Worm (Caenorhabditis elegans) whole organism, mixed stage, embryonic: ENCODE measurements around the gene ZK470.14.
"Not testable (repeated sequence)": the region's sequence is repeated elsewhere in the genome, so short reads cannot be mapped to it uniquely, and the experiment has no call there.

ENCODE experiments used
- M03D4.4 ChIP-seq: sonication (generic microtip); optimal IDR thresholded peaks from 2 replicates; lab custom pipeline; 2017; ENCODE audit warnings: mild to moderate bottlenecking, missing genetic modification characterization, missing compliant biosample characterization
- bed-3 ChIP-seq: fragments of 200-800 bp; sonication (Bioruptor generic); optimal IDR thresholded peaks from 3 replicates; lab custom pipeline; 2018; ENCODE audit warnings: mild to moderate bottlenecking, missing genetic modification characterization, moderate library complexity, missing compliant biosample characterization
- blmp-1 ChIP-seq: fragments of 150-350 bp; optimal IDR thresholded peaks from 2 replicates; lab custom pipeline; 2014; ENCODE audit warnings: missing biosample characterization, missing genetic modification characterization
- ceh-39 ChIP-seq: fragments of 150-350 bp; optimal IDR thresholded peaks from 2 replicates; lab custom pipeline; 2014; ENCODE audit warnings: missing biosample characterization, missing genetic modification characterization
- ceh-43 ChIP-seq: fragments of 200-800 bp; sonication (Bioruptor generic); optimal IDR thresholded peaks from 2 replicates; lab custom pipeline; 2018; ENCODE audit warnings: mild to moderate bottlenecking, missing genetic modification characterization, moderate library complexity, missing compliant biosample characterization
- ceh-83 ChIP-seq: fragments of 200-800 bp; sonication (Bioruptor generic); optimal IDR thresholded peaks from 2 replicates; lab custom pipeline; 2018; ENCODE audit warnings: mild to moderate bottlenecking, missing genetic modification characterization, missing compliant biosample characterization
- ces-1 ChIP-seq: fragments of 150-350 bp; optimal IDR thresholded peaks from 2 replicates; lab custom pipeline; 2014; ENCODE audit warnings: missing biosample characterization, missing genetic modification reagents, missing genetic modification characterization
- cnd-1 ChIP-seq: fragments of 200-800 bp; sonication (Bioruptor generic); optimal IDR thresholded peaks from 2 replicates; lab custom pipeline; 2018; ENCODE audit warnings: mild to moderate bottlenecking, missing genetic modification characterization, missing compliant biosample characterization
- drap-1 ChIP-seq: fragments of 200-800 bp; sonication (Bioruptor generic); optimal IDR thresholded peaks from 3 replicates; lab custom pipeline; 2018; ENCODE audit warnings: mild to moderate bottlenecking, missing genetic modification characterization, missing compliant biosample characterization
- elt-1 ChIP-seq: sonication (generic microtip); optimal IDR thresholded peaks from 2 replicates; lab custom pipeline; 2017; ENCODE audit warnings: missing genetic modification characterization, mild to moderate bottlenecking, missing compliant biosample characterization, antibody characterized with exemption, moderate library complexity, borderline replicate concordance; ENCODE audit not compliant: insufficient read depth
- elt-3 ChIP-seq: fragments of 150-350 bp; optimal IDR thresholded peaks from 2 replicates; lab custom pipeline; 2014; ENCODE audit warnings: missing biosample characterization, missing genetic modification characterization
- flh-1 ChIP-seq: fragments of 200-800 bp; sonication (Bioruptor generic); optimal IDR thresholded peaks from 2 replicates; lab custom pipeline; 2018; ENCODE audit warnings: mild to moderate bottlenecking, missing genetic modification characterization, moderate library complexity, missing compliant biosample characterization
- ham-2 ChIP-seq: fragments of 200-800 bp; sonication (Bioruptor generic); optimal IDR thresholded peaks from 2 replicates; lab custom pipeline; 2018; ENCODE audit warnings: mild to moderate bottlenecking, missing genetic modification characterization, missing compliant biosample characterization
- hlh-1 ChIP-seq: fragments of 150-350 bp; optimal IDR thresholded peaks from 2 replicates; lab custom pipeline; 2014; ENCODE audit warnings: missing biosample characterization, missing genetic modification reagents, missing genetic modification characterization
- lin-13 ChIP-seq: fragments of 150-350 bp; optimal IDR thresholded peaks from 2 replicates; lab custom pipeline; 2014; ENCODE audit warnings: missing biosample characterization, missing genetic modification characterization
- lin-32 ChIP-seq: fragments of 200-800 bp; sonication (Bioruptor generic); optimal IDR thresholded peaks from 2 replicates; lab custom pipeline; 2018; ENCODE audit warnings: mild to moderate bottlenecking, missing genetic modification characterization, missing compliant biosample characterization
- lsy-2 ChIP-seq: fragments of 150-350 bp; optimal IDR thresholded peaks from 2 replicates; lab custom pipeline; 2014; ENCODE audit warnings: missing biosample characterization, missing genetic modification characterization
- mab-5 ChIP-seq: fragments of 150-350 bp; optimal IDR thresholded peaks from 2 replicates; lab custom pipeline; 2014; ENCODE audit warnings: missing biosample characterization, missing genetic modification characterization
- mep-1 ChIP-seq: fragments of 150-350 bp; optimal IDR thresholded peaks from 2 replicates; lab custom pipeline; 2017; ENCODE audit warnings: missing biosample characterization, missing genetic modification reagents, missing genetic modification characterization, inconsistent platforms
- mls-2 ChIP-seq: sonication (generic microtip); optimal IDR thresholded peaks from 2 replicates; lab custom pipeline; 2016; ENCODE audit warnings: mild to moderate bottlenecking, missing genetic modification characterization, moderate library complexity, missing compliant biosample characterization
- nhr-12 ChIP-seq: fragments of 150-350 bp; optimal IDR thresholded peaks from 2 replicates; lab custom pipeline; 2014; ENCODE audit warnings: missing biosample characterization, missing genetic modification characterization
- nhr-2 ChIP-seq: fragments of 150-350 bp; optimal IDR thresholded peaks from 2 replicates; lab custom pipeline; 2014; ENCODE audit warnings: missing biosample characterization, missing genetic modification characterization
- nhr-237 ChIP-seq: fragments of 150-350 bp; optimal IDR thresholded peaks from 2 replicates; lab custom pipeline; 2014; ENCODE audit warnings: missing biosample characterization, missing genetic modification characterization
- nhr-28 ChIP-seq: fragments of 150-350 bp; optimal IDR thresholded peaks from 2 replicates; lab custom pipeline; 2014; ENCODE audit warnings: missing biosample characterization, missing genetic modification characterization
- nhr-76 ChIP-seq: sonication (generic microtip); optimal IDR thresholded peaks from 2 replicates; lab custom pipeline; 2017; ENCODE audit warnings: missing biosample characterization, missing genetic modification characterization
- pha-4 ChIP-seq: fragments of 150-350 bp; optimal IDR thresholded peaks from 2 replicates; lab custom pipeline; 2018; ENCODE audit warnings: missing biosample characterization, missing genetic modification reagents, missing genetic modification characterization
- sem-2 ChIP-seq: fragments of 200-800 bp; sonication (Bioruptor generic); optimal IDR thresholded peaks from 2 replicates; lab custom pipeline; 2018; ENCODE audit warnings: mild to moderate bottlenecking, missing genetic modification characterization, missing compliant biosample characterization
- snpc-4 ChIP-seq: fragments of 150-350 bp; optimal IDR thresholded peaks from 2 replicates; lab custom pipeline; 2014; ENCODE audit warnings: missing biosample characterization, missing genetic modification characterization
- sptf-1 ChIP-seq: sonication (generic microtip); optimal IDR thresholded peaks from 2 replicates; lab custom pipeline; 2017; ENCODE audit warnings: mild to moderate bottlenecking, missing genetic modification characterization, moderate library complexity, missing compliant biosample characterization
- tbx-8 ChIP-seq: fragments of 200-800 bp; sonication (Bioruptor generic); optimal IDR thresholded peaks from 2 replicates; lab custom pipeline; 2018; ENCODE audit warnings: mild to moderate bottlenecking, missing genetic modification characterization, moderate library complexity, missing compliant biosample characterization
- unc-120 ChIP-seq: sonication (generic microtip); optimal IDR thresholded peaks from 2 replicates; lab custom pipeline; 2017; ENCODE audit warnings: missing genetic modification characterization, missing compliant biosample characterization; ENCODE audit not compliant: poor library complexity, severe bottlenecking
- unc-39 ChIP-seq: fragments of 150-350 bp; optimal IDR thresholded peaks from 2 replicates; lab custom pipeline; 2014; ENCODE audit warnings: missing biosample characterization, missing genetic modification characterization
- unc-62 ChIP-seq: fragments of 150-350 bp; optimal IDR thresholded peaks from 2 replicates; lab custom pipeline; 2014; ENCODE audit warnings: missing biosample characterization, missing genetic modification reagents, missing genetic modification characterization
- zip-8 ChIP-seq: fragments of 150-350 bp; optimal IDR thresholded peaks from 2 replicates; lab custom pipeline; 2014; ENCODE audit warnings: missing biosample characterization, missing genetic modification characterization
- ztf-11 ChIP-seq: fragments of 150-350 bp; optimal IDR thresholded peaks from 2 replicates; lab custom pipeline; 2014; ENCODE audit warnings: missing biosample characterization, missing genetic modification characterization

ZK470.14 gene

ce11 chrX:4199829-4200228 is 32.6 kb downstream of the ZK470.14 start, which contains the start of gene F20B6.5:
TSS of gene F20B6.5 (minus strand) at chrX:4199929.
- not testable (repeated sequence) for TF ChIP-seq bed-3 (GFP tag; lab: Kevin White, UChicago); ces-1; sptf-1

- TF ChIP-seq snpc-4, nhr-2, zip-8 (tag; lab: Kevin White, UChicago): not testable (repeated sequence)
- TF ChIP-seq, all 35 proteins: peak for 0; not testable (repeated sequence) for 35
Observed at ce11 chrX:4202114-4202513, 34.9 kb downstream of the ZK470.14 start, which contains the start of gene F20B6.6. TSS of gene F20B6.6 (minus strand) at chrX:4202214.

ce11 chrX:4207385-4207784 is 40.1 kb downstream of the ZK470.14 start, which contains the start of gene F20B6.9:
TSS of gene F20B6.9 (minus strand) at chrX:4207485.
- not testable (repeated sequence) for TF ChIP-seq lin-32 (GFP tag; lab: Kevin White, UChicago); snpc-4 (tag; lab: Kevin White, UChicago); nhr-2 (tag; lab: Kevin White, UChicago)

ce11 chrX:4208495-4208894 is 41.2 kb downstream of the ZK470.14 start:
- TF ChIP-seq mab-5 (tag; lab: Kevin White, UChicago) = no peak
- TF ChIP-seq, all 35 proteins: peak for 0

DNA sequence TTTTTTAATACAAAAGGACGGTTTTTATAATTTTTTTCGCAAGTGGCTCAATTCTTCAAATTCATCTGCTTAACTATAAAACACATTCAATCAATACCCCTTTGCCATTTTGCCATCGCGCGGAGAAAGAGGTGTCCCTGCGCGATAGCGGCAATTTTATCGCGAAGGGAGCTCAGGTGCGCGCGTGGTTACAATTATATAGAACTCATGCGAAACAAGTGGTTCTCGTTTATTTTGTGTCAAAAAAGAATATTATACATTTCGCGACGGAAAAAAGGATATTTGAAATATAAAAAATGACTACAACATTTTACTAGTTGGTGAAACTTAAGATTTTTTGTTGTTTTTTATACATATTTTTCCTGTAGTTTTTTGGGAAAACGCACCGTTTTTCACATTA is 41.9 kb downstream of the ZK470.14 start:
- TF ChIP-seq blmp-1 (tag; lab: Kevin White, UChicago) = peak; percentile 67
- TF ChIP-seq tbx-8 = peak; percentile 66
- peak; percentile 64 for TF ChIP-seq ceh-83 (GFP tag; lab: Kevin White, UChicago)
- peak; percentile 98 for TF ChIP-seq mep-1
- peak; percentile 70 for TF ChIP-seq nhr-2 (tag; lab: Kevin White, UChicago)
- no peak for TF ChIP-seq flh-1 (GFP tag; lab: Kevin White, UChicago)
- peak; percentile 95 for TF ChIP-seq drap-1 (GFP tag; lab: Kevin White, UChicago)
- peak; percentile 37 for TF ChIP-seq bed-3 (GFP tag; lab: Kevin White, UChicago)
- TF ChIP-seq nhr-12 = peak; percentile 98
- peak; percentile 92 for TF ChIP-seq cnd-1
- peak; percentile 94 for TF ChIP-seq elt-3 (tag; lab: Kevin White, UChicago)
- peak; percentile 45 for TF ChIP-seq lin-32 (GFP tag; lab: Kevin White, UChicago)
- TF ChIP-seq pha-4 (tag; lab: Kevin White, UChicago) = peak; percentile 96
- peak; percentile 22 for TF ChIP-seq ceh-43 (GFP tag; lab: Kevin White, UChicago)
- TF ChIP-seq elt-1 (tag; lab: Kevin White, UChicago) = peak; percentile 2
- peak; percentile 95 for TF ChIP-seq ceh-39 (tag; lab: Kevin White, UChicago)
- peak; percentile 91 for TF ChIP-seq mls-2 (tag; lab: Kevin White, UChicago)
- TF ChIP-seq nhr-237 (tag; lab: Kevin White, UChicago) = peak; percentile 99
- TF ChIP-seq ztf-11 = peak; percentile 99
- no peak for TF ChIP-seq sem-2 (GFP tag; lab: Kevin White, UChicago)
- TF ChIP-seq unc-39 (tag; lab: Kevin White, UChicago) = peak; percentile 89
- TF ChIP-seq lsy-2 (tag; lab: Kevin White, UChicago) = peak; percentile 91
- TF ChIP-seq ham-2 (GFP tag; lab: Kevin White, UChicago) = peak; percentile 52
- peak; percentile 94 for TF ChIP-seq hlh-1
- TF ChIP-seq M03D4.4 (tag; lab: Kevin White, UChicago) = peak; percentile 80
- TF ChIP-seq unc-120 (tag; lab: Kevin White, UChicago) = peak; percentile 83
- TF ChIP-seq mab-5 (tag; lab: Kevin White, UChicago) = peak; percentile 90
- peak; percentile 86 for TF ChIP-seq lin-13 (tag; lab: Kevin White, UChicago)
- no peak for TF ChIP-seq nhr-76 (tag; lab: Kevin White, UChicago)
- TF ChIP-seq unc-62 = peak; percentile 90
- TF ChIP-seq sptf-1 = peak; percentile 92
- no peak for TF ChIP-seq snpc-4 (tag; lab: Kevin White, UChicago)
- no peak for TF ChIP-seq zip-8 (tag; lab: Kevin White, UChicago)
- TF ChIP-seq nhr-28 (tag; lab: Kevin White, UChicago) = peak; percentile 71
- TF ChIP-seq ces-1 = peak; percentile 97
- TF ChIP-seq, all 35 proteins: peak for 30
